Worm (Caenorhabditis elegans) whole organism, L3 larva: Measurements from ENCODE around the gene rad-50.
A peak's percentile ranks its signal among the peaks of the same experiment; 100 is the strongest.

ENCODE experiments used
- R02D3.7 ChIP-seq: fragments of 150-350 bp; optimal IDR thresholded peaks from 2 replicates; lab custom pipeline; 2014; ENCODE audit warnings: missing biosample characterization, missing genetic modification characterization
- ama-1 ChIP-seq: fragments of 150-350 bp; optimal IDR thresholded peaks from 2 replicates; lab custom pipeline; 2018
- ceh-28 ChIP-seq: fragments of 150-350 bp; optimal IDR thresholded peaks from 2 replicates; lab custom pipeline; 2014; ENCODE audit warnings: missing biosample characterization, missing genetic modification reagents, missing genetic modification characterization
- ceh-82 ChIP-seq: fragments of 150-350 bp; optimal IDR thresholded peaks from 2 replicates; lab custom pipeline; 2014; ENCODE audit warnings: missing biosample characterization, missing genetic modification characterization
- ceh-9 ChIP-seq: sonication (generic microtip); optimal IDR thresholded peaks from 2 replicates; lab custom pipeline; 2018; ENCODE audit warnings: missing biosample characterization, missing genetic modification characterization
- daf-12 ChIP-seq: fragments of 150-350 bp; optimal IDR thresholded peaks from 2 replicates; lab custom pipeline; 2014; ENCODE audit warnings: missing biosample characterization, missing genetic modification reagents, missing genetic modification characterization
- egl-5 ChIP-seq: fragments of 150-350 bp; optimal IDR thresholded peaks from 2 replicates; lab custom pipeline; 2017; ENCODE audit warnings: missing biosample characterization, missing genetic modification reagents, missing genetic modification characterization, inconsistent platforms
- elt-1 ChIP-seq: fragments of 150-350 bp; optimal IDR thresholded peaks from 2 replicates; lab custom pipeline; 2014; ENCODE audit warnings: missing biosample characterization, missing genetic modification characterization
- elt-2 ChIP-seq: sonication (generic microtip); optimal IDR thresholded peaks from 2 replicates; lab custom pipeline; 2016; ENCODE audit warnings: missing genetic modification reagents, mild to moderate bottlenecking, missing genetic modification characterization, missing compliant biosample characterization
- elt-3 ChIP-seq, 3 experiments: fragments of 150-350 bp in 1 of 3; sonication (generic microtip) in 2 of 3; optimal IDR thresholded peaks; 2 replicates in 2 of 3; 4 replicates in 1 of 3; lab custom pipeline; 2014 to 2017; ENCODE audit warnings: missing biosample characterization in 3 of 3, missing genetic modification characterization in 3 of 3
- eor-1 ChIP-seq, 2 experiments: fragments of 150-350 bp; optimal IDR thresholded peaks; 2 replicates each; lab custom pipeline; 2014 to 2018; ENCODE audit warnings: missing biosample characterization in 2 of 2, missing genetic modification characterization in 2 of 2
- fkh-10 ChIP-seq: sonication (generic microtip); optimal IDR thresholded peaks from 2 replicates; lab custom pipeline; 2017; ENCODE audit warnings: missing biosample characterization, missing genetic modification reagents, missing genetic modification characterization
- fkh-2 ChIP-seq: fragments of 150-350 bp; optimal IDR thresholded peaks from 2 replicates; lab custom pipeline; 2014; ENCODE audit warnings: missing biosample characterization, missing genetic modification reagents, missing genetic modification characterization
- fos-1 ChIP-seq: fragments of 150-350 bp; optimal IDR thresholded peaks from 2 replicates; lab custom pipeline; 2014; ENCODE audit warnings: missing biosample characterization, missing genetic modification characterization
- hmg-11 ChIP-seq: sonication (generic microtip); optimal IDR thresholded peaks from 2 replicates; lab custom pipeline; 2016; ENCODE audit warnings: missing genetic modification characterization, missing compliant biosample characterization
- jun-1 ChIP-seq: fragments of 150-350 bp; optimal IDR thresholded peaks from 2 replicates; lab custom pipeline; 2014; ENCODE audit warnings: missing biosample characterization, missing genetic modification reagents, missing genetic modification characterization
- lin-15B ChIP-seq: fragments of 150-350 bp; optimal IDR thresholded peaks from 2 replicates; lab custom pipeline; 2014; ENCODE audit warnings: missing biosample characterization, missing genetic modification characterization
- lin-39 ChIP-seq: fragments of 150-350 bp; optimal IDR thresholded peaks from 2 replicates; lab custom pipeline; 2018; ENCODE audit warnings: missing biosample characterization, missing genetic modification reagents, missing genetic modification characterization
- lsy-12 ChIP-seq: sonication (generic microtip); optimal IDR thresholded peaks from 2 replicates; lab custom pipeline; 2016; ENCODE audit warnings: mild to moderate bottlenecking, missing genetic modification characterization, missing compliant biosample characterization
- mdl-1 ChIP-seq: fragments of 150-350 bp; optimal IDR thresholded peaks from 2 replicates; lab custom pipeline; 2014; ENCODE audit warnings: missing biosample characterization, missing genetic modification characterization
- mml-1 ChIP-seq: fragments of 150-350 bp; sonication (generic microtip); optimal IDR thresholded peaks from 3 replicates; lab custom pipeline; 2014; ENCODE audit warnings: missing biosample characterization, missing genetic modification characterization
- nfya-1 ChIP-seq: sonication (generic microtip); optimal IDR thresholded peaks from 2 replicates; lab custom pipeline; 2017; ENCODE audit warnings: missing genetic modification characterization, mild to moderate bottlenecking, missing compliant biosample characterization, antibody characterized with exemption, moderate library complexity; ENCODE audit not compliant: insufficient read depth
- nhr-23 ChIP-seq: fragments of 150-350 bp; optimal IDR thresholded peaks from 2 replicates; lab custom pipeline; 2014; ENCODE audit warnings: missing biosample characterization, missing genetic modification reagents, missing genetic modification characterization
- nhr-237 ChIP-seq: fragments of 150-350 bp; optimal IDR thresholded peaks from 2 replicates; lab custom pipeline; 2014; ENCODE audit warnings: missing biosample characterization, missing genetic modification characterization
- nhr-25 ChIP-seq: sonication (generic microtip); optimal IDR thresholded peaks from 2 replicates; lab custom pipeline; 2017; ENCODE audit warnings: missing biosample characterization, missing genetic modification characterization
- nhr-28 ChIP-seq: fragments of 150-350 bp; optimal IDR thresholded peaks from 2 replicates; lab custom pipeline; 2014; ENCODE audit warnings: missing biosample characterization, missing genetic modification characterization
- nhr-67 ChIP-seq: fragments of 150-350 bp; optimal IDR thresholded peaks from 2 replicates; lab custom pipeline; 2014; ENCODE audit warnings: missing biosample characterization, missing genetic modification characterization
- nhr-77 ChIP-seq: fragments of 150-350 bp; optimal IDR thresholded peaks from 2 replicates; lab custom pipeline; 2014; ENCODE audit warnings: missing biosample characterization, missing genetic modification characterization
- pha-4 ChIP-seq: fragments of 150-350 bp; optimal IDR thresholded peaks from 2 replicates; lab custom pipeline; 2014; ENCODE audit warnings: missing biosample characterization, missing genetic modification reagents, missing genetic modification characterization
- sea-2 ChIP-seq: fragments of 150-350 bp; sonication (generic microtip); optimal IDR thresholded peaks from 4 replicates; lab custom pipeline; 2014; ENCODE audit warnings: missing biosample characterization, missing genetic modification reagents, missing genetic modification characterization
- snpc-4 ChIP-seq: fragments of 150-350 bp; optimal IDR thresholded peaks from 2 replicates; lab custom pipeline; 2014; ENCODE audit warnings: missing biosample characterization, missing genetic modification characterization
- unc-62 ChIP-seq: fragments of 150-350 bp; sonication (generic microtip); optimal IDR thresholded peaks from 4 replicates; lab custom pipeline; 2014; ENCODE audit warnings: missing biosample characterization, missing genetic modification reagents, missing genetic modification characterization
- zag-1 ChIP-seq: fragments of 150-350 bp; optimal IDR thresholded peaks from 2 replicates; lab custom pipeline; 2014; ENCODE audit warnings: missing biosample characterization, missing genetic modification characterization
- ztf-11 ChIP-seq: fragments of 150-350 bp; optimal IDR thresholded peaks from 2 replicates; lab custom pipeline; 2014; ENCODE audit warnings: missing biosample characterization, missing genetic modification characterization

rad-50 gene

ce11 chrV:12235502-12235901 lies 9.9 kb upstream of the rad-50 start:
- TF ChIP-seq ztf-11 (tag; lab: Kevin White, UChicago) (no peak), nfya-1 (tag; lab: Kevin White, UChicago) (peak; percentile 45), egl-5 (tag; lab: Kevin White, UChicago) (peak; percentile 29), lin-39 (tag; lab: Kevin White, UChicago) (peak; percentile 9), ceh-28 (tag; lab: Kevin White, UChicago) (no peak)

ce11 chrV:12241126-12241525 lies 4.3 kb upstream of the rad-50 start, which contains the start of gene ttr-22:
Gene ttr-22, plus strand, starts transcription at chrV:12241426.
- no peak for TF ChIP-seq nhr-67 (tag; lab: Kevin White, UChicago)
- TF ChIP-seq ztf-11 (tag; lab: Kevin White, UChicago): no peak
- no peak for TF ChIP-seq mml-1 (tag; lab: Kevin White, UChicago)
- TF ChIP-seq lin-15B (tag; lab: Kevin White, UChicago): no peak
- no peak for TF ChIP-seq nhr-237

DNA sequence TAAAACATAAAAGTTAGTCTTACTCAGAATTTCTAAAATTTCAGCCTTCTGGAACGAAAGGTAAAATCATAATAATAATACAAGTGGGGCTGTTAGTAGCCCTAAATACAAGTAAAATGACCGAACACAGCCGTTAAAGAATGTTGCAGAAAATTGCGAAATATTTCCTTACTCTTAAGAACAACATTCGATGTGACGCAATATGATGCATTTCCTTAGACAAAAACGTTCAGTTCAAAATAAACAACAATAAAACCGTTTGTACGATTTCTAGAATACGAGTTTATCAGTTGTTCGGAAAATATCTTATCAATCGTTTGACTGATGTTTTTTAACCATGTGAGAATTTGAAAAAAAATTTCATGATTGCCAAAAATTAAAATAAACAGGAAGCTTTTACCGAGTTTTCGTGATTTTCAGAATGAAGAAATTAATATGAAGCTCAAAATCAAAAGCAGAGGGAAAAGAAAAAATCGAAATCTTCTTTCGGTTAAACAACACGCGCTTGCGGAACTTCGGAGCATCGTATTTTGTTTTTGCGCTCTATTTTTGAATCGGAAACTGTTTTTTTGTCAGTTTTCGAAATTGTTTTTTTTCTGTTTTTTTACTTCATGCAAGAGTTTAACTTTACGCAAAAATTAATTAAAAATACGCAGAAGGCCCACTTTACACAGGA lies 469 bp downstream of the rad-50 start:
- no peak for TF ChIP-seq unc-62
- no peak for TF ChIP-seq mml-1 (tag; lab: Kevin White, UChicago)
- TF ChIP-seq hmg-11 (tag; lab: Kevin White, UChicago): no peak
- no peak for TF ChIP-seq snpc-4 (tag; lab: Kevin White, UChicago)
- no peak for TF ChIP-seq daf-12 (tag; lab: Kevin White, UChicago)
- no peak for TF ChIP-seq nhr-67 (tag; lab: Kevin White, UChicago)
- TF ChIP-seq fos-1: no peak
- TF ChIP-seq eor-1 (tag; optimal IDR thresholded peaks at IDR 0.05; lab: Kevin White, UChicago): no peak
- no peak for TF ChIP-seq ceh-82 (tag; lab: Kevin White, UChicago)
- TF ChIP-seq lsy-12 (tag; lab: Kevin White, UChicago): no peak
- no peak for TF ChIP-seq nhr-23 (tag; lab: Kevin White, UChicago)
- no peak for TF ChIP-seq ama-1
- TF ChIP-seq pha-4 (tag; lab: Kevin White, UChicago): peak; percentile 23
- no peak for TF ChIP-seq fkh-10 (GFP tag; lab: Kevin White, UChicago)
- TF ChIP-seq nhr-77 (tag; lab: Kevin White, UChicago): no peak
- no peak for TF ChIP-seq nhr-28
- TF ChIP-seq elt-2 (tag; lab: Kevin White, UChicago): peak; percentile 63
- peak; percentile 19 for TF ChIP-seq lin-15B (tag; lab: Kevin White, UChicago)
- TF ChIP-seq, all 47 proteins: peak for 3

DNA sequence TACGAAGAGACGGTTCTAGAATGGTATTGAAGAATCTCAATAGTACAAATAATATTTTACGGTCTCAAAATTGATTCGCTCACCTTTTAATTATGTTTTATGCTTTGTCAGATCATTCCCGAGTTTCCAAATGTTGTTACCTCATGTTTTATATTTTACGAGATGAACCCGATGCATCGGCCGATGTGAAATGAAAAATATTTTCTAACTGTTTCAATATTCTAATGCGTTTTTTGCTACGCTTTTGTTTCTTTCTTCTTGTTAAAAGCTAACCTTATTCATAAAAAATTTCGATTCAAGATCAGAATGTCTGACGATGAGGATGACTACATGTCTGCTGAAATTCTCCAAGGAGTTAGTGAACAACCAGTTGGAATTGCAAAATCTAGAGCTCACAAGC lies 5.6 kb downstream of the rad-50 start, which contains the start of gene T04H1.5:
T04H1.5 (plus strand) TSS at position 301 of the 400 bp plus-strand sequence.
- no peak for TF ChIP-seq fkh-2 (tag; lab: Kevin White, UChicago)
- TF ChIP-seq nhr-25 (tag; lab: Kevin White, UChicago): no peak
- no peak for TF ChIP-seq elt-3 (tag; optimal IDR thresholded peaks at IDR 0.05; lab: Kevin White, UChicago)
- no peak for TF ChIP-seq nhr-77 (tag; lab: Kevin White, UChicago)
- TF ChIP-seq mml-1 (tag; lab: Kevin White, UChicago): no peak
- TF ChIP-seq elt-1 (tag; lab: Kevin White, UChicago): no peak
- TF ChIP-seq ceh-28 (tag; lab: Kevin White, UChicago): no peak
- TF ChIP-seq zag-1 (tag; lab: Kevin White, UChicago): no peak
- no peak for TF ChIP-seq lin-15B (tag; lab: Kevin White, UChicago)
- TF ChIP-seq ceh-9 (tag; lab: Kevin White, UChicago): no peak
- TF ChIP-seq unc-62: no peak
- no peak for TF ChIP-seq hmg-11 (tag; lab: Kevin White, UChicago)
- no peak for TF ChIP-seq mdl-1 (tag; lab: Kevin White, UChicago)
- no peak for TF ChIP-seq jun-1 (tag; lab: Kevin White, UChicago)
- no peak for TF ChIP-seq sea-2 (GFP tag; lab: Kevin White, UChicago)
- no peak for TF ChIP-seq R02D3.7
- TF ChIP-seq lin-39 (tag; lab: Kevin White, UChicago): no peak
- TF ChIP-seq nhr-237: no peak
- TF ChIP-seq fkh-10 (GFP tag; lab: Kevin White, UChicago): no peak
- TF ChIP-seq pha-4 (tag; lab: Kevin White, UChicago): no peak
